Fruit fly (Drosophila melanogaster): ENCODE measurements around the gene CG13609.
A peak's percentile ranks its signal among the peaks of the same experiment; 100 is the strongest.

The CG13609 gene

dm6 chr3R:24276104-24277008 is 49.5 kb downstream of the CG13609 start, which contains the start of gene Orct:
TSS of gene Orct (plus strand) at chr3R:24276260.
- peak; percentile 96 for TF ChIP-seq noc (tag; optimal IDR thresholded peaks at IDR 0.05)

Data from whole organism, larva.